Fruit fly (Drosophila melanogaster) whole organism, embryonic: ENCODE data around the gene CG46460.

Source experiments
- Blimp-1 ChIP-seq: fragments of 200-800 bp; sonication (Bioruptor generic); optimal IDR thresholded peaks from 3 replicates; lab custom pipeline; 2018; ENCODE audit warnings: missing biosample characterization, missing genetic modification characterization, mild to moderate bottlenecking, moderate library complexity, missing genetic modification reagents
- CG10267 ChIP-seq: fragments of 200-800 bp; sonication (Bioruptor generic); optimal IDR thresholded peaks from 2 replicates; lab custom pipeline; 2018; ENCODE audit warnings: missing biosample characterization, mild to moderate bottlenecking, missing genetic modification characterization, moderate library complexity
- CG10979 ChIP-seq: fragments of 200-800 bp; sonication (Bioruptor generic); optimal IDR thresholded peaks from 2 replicates; lab custom pipeline; 2018; ENCODE audit warnings: missing biosample characterization, mild to moderate bottlenecking, missing genetic modification characterization, moderate library complexity
- CG11695 ChIP-seq: fragments of 200-800 bp; sonication (Bioruptor generic); IDR thresholded peaks from 3 replicates; pipeline ENCODE4 v1.3.6; 2022; ENCODE audit warnings: missing biosample characterization, missing genetic modification characterization
- CG12299 ChIP-seq: fragments of 200-800 bp; sonication (Bioruptor generic); optimal IDR thresholded peaks from 2 replicates; lab custom pipeline; 2018; ENCODE audit warnings: missing biosample characterization, mild to moderate bottlenecking, missing genetic modification characterization
- CG14710 ChIP-seq: fragments of 200-800 bp; sonication (Bioruptor generic); optimal IDR thresholded peaks from 3 replicates; lab custom pipeline; 2019; ENCODE audit warnings: missing biosample characterization, mild to moderate bottlenecking, missing genetic modification characterization, moderate library complexity
- CG15269 ChIP-seq: fragments of 200-800 bp; sonication (Bioruptor generic); optimal IDR thresholded peaks from 2 replicates; lab custom pipeline; 2018; ENCODE audit warnings: missing biosample characterization, mild to moderate bottlenecking, missing genetic modification characterization, moderate library complexity
- CG15696 ChIP-seq: fragments of 200-800 bp; sonication (Bioruptor generic); optimal IDR thresholded peaks from 2 replicates; lab custom pipeline; 2019; ENCODE audit warnings: missing biosample characterization, mild to moderate bottlenecking, missing genetic modification characterization, moderate library complexity
- CG1603 ChIP-seq: fragments of 200-800 bp; sonication (Bioruptor generic); optimal IDR thresholded peaks from 2 replicates; lab custom pipeline; 2019; ENCODE audit warnings: missing biosample characterization, mild to moderate bottlenecking, missing genetic modification characterization, moderate library complexity
- CG17359 ChIP-seq: fragments of 200-800 bp; sonication (Bioruptor generic); optimal IDR thresholded peaks from 3 replicates; lab custom pipeline; 2018; ENCODE audit warnings: missing biosample characterization, mild to moderate bottlenecking, missing genetic modification characterization, moderate library complexity
- CG17829 ChIP-seq: fragments of 200-800 bp; optimal IDR thresholded peaks from 2 replicates; lab custom pipeline; 2019; ENCODE audit warnings: missing biosample characterization, mild to moderate bottlenecking, missing genetic modification characterization, moderate library complexity
- CG18599 ChIP-seq: fragments of 200-800 bp; sonication (Bioruptor generic); optimal IDR thresholded peaks from 3 replicates; lab custom pipeline; 2017; ENCODE audit warnings: missing biosample characterization, missing genetic modification characterization, mild to moderate bottlenecking, moderate library complexity, missing genetic modification reagents
- CG2712 ChIP-seq: fragments of 200-800 bp; optimal IDR thresholded peaks from 3 replicates; lab custom pipeline; 2019; ENCODE audit warnings: missing biosample characterization, mild to moderate bottlenecking, missing genetic modification characterization, moderate library complexity
- CG31441 ChIP-seq: fragments of 200-800 bp; sonication (Bioruptor generic); IDR thresholded peaks from 2 replicates; pipeline ENCODE4 v1.3.6; 2022; ENCODE audit warnings: missing biosample characterization, missing genetic modification characterization
- CG4404 ChIP-seq: fragments of 200-800 bp; sonication (Bioruptor generic); IDR thresholded peaks from 2 replicates; pipeline ENCODE4 v1.3.6; 2022; ENCODE audit warnings: missing biosample characterization, missing genetic modification characterization
- CG4424 ChIP-seq: fragments of 200-800 bp; sonication (Bioruptor generic); optimal IDR thresholded peaks from 3 replicates; lab custom pipeline; 2016; ENCODE audit warnings: missing biosample characterization, missing genetic modification characterization
- CG4730 ChIP-seq: fragments of 200-800 bp; sonication (Bioruptor generic); IDR thresholded peaks from 2 replicates; pipeline ENCODE4 v1.3.6; 2022; ENCODE audit warnings: missing biosample characterization, missing genetic modification characterization
- CG5245 ChIP-seq: fragments of 200-800 bp; sonication (Bioruptor generic); optimal IDR thresholded peaks from 3 replicates; lab custom pipeline; 2016; ENCODE audit warnings: missing biosample characterization, missing genetic modification characterization
- CG7839 ChIP-seq: fragments of 200-800 bp; sonication (Bioruptor generic); optimal IDR thresholded peaks from 3 replicates; lab custom pipeline; 2018; ENCODE audit warnings: missing biosample characterization, mild to moderate bottlenecking, missing genetic modification characterization, moderate library complexity
- Dfd ChIP-seq, 2 experiments: fragments of >200 bp; optimal IDR thresholded peaks; 2 replicates each; lab custom pipeline; 2017; ENCODE audit warnings: missing biosample characterization in 2 of 2, missing genetic modification characterization in 2 of 2
- Drgx ChIP-seq: fragments of 200-800 bp; sonication (Bioruptor generic); IDR thresholded peaks from 2 replicates; pipeline ENCODE4 v1.3.6; 2022; ENCODE audit warnings: missing biosample characterization, missing genetic modification characterization
- HmgZ ChIP-seq: fragments of 200-800 bp; sonication (Bioruptor generic); optimal IDR thresholded peaks from 2 replicates; lab custom pipeline; 2018; ENCODE audit warnings: missing biosample characterization, mild to moderate bottlenecking, missing genetic modification characterization
- Hmx ChIP-seq: fragments of 200-800 bp; sonication (Bioruptor generic); optimal IDR thresholded peaks from 2 replicates; lab custom pipeline; 2016; ENCODE audit warnings: missing biosample characterization, missing genetic modification characterization
- Mad ChIP-seq: fragments of 200-800 bp; sonication (Bioruptor generic); optimal IDR thresholded peaks from 2 replicates; lab custom pipeline; 2016; ENCODE audit warnings: missing biosample characterization, missing genetic modification characterization
- Mrtf ChIP-seq: fragments of 200-800 bp; sonication (Bioruptor generic); IDR thresholded peaks from 3 replicates; pipeline ENCODE4 v1.3.6; 2022; ENCODE audit warnings: missing biosample characterization, missing genetic modification characterization
- Ptx1 ChIP-seq: fragments of 200-800 bp; sonication (Bioruptor generic); IDR thresholded peaks from 2 replicates; pipeline ENCODE4 v1.3.6; 2022; ENCODE audit warnings: missing biosample characterization, missing genetic modification characterization
- Rx ChIP-seq: fragments of 200-800 bp; sonication (Bioruptor generic); IDR thresholded peaks from 2 replicates; pipeline ENCODE4 v1.3.6; 2022; ENCODE audit warnings: missing biosample characterization, missing genetic modification characterization
- Six4 ChIP-seq: fragments of 200-800 bp; sonication (Bioruptor generic); optimal IDR thresholded peaks from 2 replicates; lab custom pipeline; 2016; ENCODE audit warnings: missing biosample characterization, missing genetic modification characterization
- ara ChIP-seq: fragments of 200-800 bp; sonication (Bioruptor generic); IDR thresholded peaks from 2 replicates; pipeline ENCODE4 v1.3.6; 2022; ENCODE audit warnings: missing biosample characterization, missing genetic modification characterization
- ase ChIP-seq: fragments of 200-800 bp; sonication (Bioruptor generic); IDR thresholded peaks from 3 replicates; pipeline ENCODE4 v1.3.6; 2022; ENCODE audit warnings: missing biosample characterization, missing genetic modification characterization
- croc ChIP-seq: fragments of 200-800 bp; sonication (Bioruptor generic); conservative IDR thresholded peaks from 3 replicates; pipeline ENCODE4 v1.3.6; 2022; ENCODE audit warnings: missing biosample characterization, missing genetic modification characterization
- cwo ChIP-seq: fragments of 200-800 bp; sonication (Bioruptor generic); optimal IDR thresholded peaks from 3 replicates; lab custom pipeline; 2017; ENCODE audit warnings: missing biosample characterization, missing genetic modification characterization, mild to moderate bottlenecking, moderate library complexity, missing genetic modification reagents
- dmrt99B ChIP-seq: fragments of 200-800 bp; sonication (Bioruptor generic); optimal IDR thresholded peaks from 2 replicates; lab custom pipeline; 2018; ENCODE audit warnings: missing biosample characterization, mild to moderate bottlenecking, missing genetic modification characterization, moderate library complexity
- dysf ChIP-seq: fragments of 200-800 bp; sonication (Bioruptor generic); IDR thresholded peaks from 3 replicates; pipeline ENCODE4 v1.3.6; 2022; ENCODE audit warnings: missing biosample characterization, missing genetic modification characterization
- fd96Cb ChIP-seq: fragments of 200-800 bp; sonication (Bioruptor generic); optimal IDR thresholded peaks from 2 replicates; lab custom pipeline; 2018; ENCODE audit warnings: missing biosample characterization, mild to moderate bottlenecking, missing genetic modification characterization, moderate library complexity
- gfzf ChIP-seq: fragments of 200-800 bp; sonication (Bioruptor generic); optimal IDR thresholded peaks from 2 replicates; lab custom pipeline; 2016; ENCODE audit warnings: missing biosample characterization, mild to moderate bottlenecking, missing genetic modification characterization, moderate library complexity
- hkb ChIP-seq, 2 experiments: fragments of 200-800 bp in 1 of 2; fragments of >200 bp in 1 of 2; sonication (Bioruptor generic) in 1 of 2; IDR thresholded peaks in 1 of 2; optimal IDR thresholded peaks in 1 of 2; 2 replicates each; pipeline versions ENCODE4 v1.3.6 to Lab custom; 2017 to 2022; ENCODE audit warnings: missing biosample characterization in 1 of 2, missing genetic modification characterization in 1 of 2
- phol ChIP-seq: fragments of 200-800 bp; sonication (Bioruptor generic); optimal IDR thresholded peaks from 3 replicates; lab custom pipeline; 2018; ENCODE audit warnings: missing biosample characterization, mild to moderate bottlenecking, missing genetic modification characterization, moderate library complexity
- prd ChIP-seq, 3 experiments: fragments of >200 bp in 2 of 3; fragments of 200-800 bp in 1 of 3; sonication (Bioruptor generic) in 1 of 3; optimal IDR thresholded peaks in 2 of 3; IDR thresholded peaks in 1 of 3; 2 replicates in 2 of 3; 3 replicates in 1 of 3; pipeline versions ENCODE4 v1.3.6 to Lab custom; 2017 to 2022; ENCODE audit warnings: missing biosample characterization in 1 of 3, missing genetic modification characterization in 1 of 3
- pzg ChIP-seq: fragments of 200-800 bp; sonication (Bioruptor generic); optimal IDR thresholded peaks from 3 replicates; lab custom pipeline; 2018; ENCODE audit warnings: missing biosample characterization, mild to moderate bottlenecking, missing genetic modification characterization, moderate library complexity
- sens ChIP-seq: fragments of 200-800 bp; sonication (Bioruptor generic); peaks from one replicate; lab custom pipeline; 2016; ENCODE audit warnings: missing biosample characterization, missing genetic modification characterization
- sob ChIP-seq: fragments of 200-800 bp; sonication (Bioruptor generic); IDR thresholded peaks from 2 replicates; pipeline ENCODE4 v1.3.6; 2022; ENCODE audit warnings: missing biosample characterization, missing genetic modification characterization
- stc ChIP-seq: fragments of 200-800 bp; sonication (Bioruptor generic); IDR thresholded peaks from 2 replicates; pipeline ENCODE4 v1.3.6; 2022; ENCODE audit warnings: missing biosample characterization, missing genetic modification characterization
- tap ChIP-seq: fragments of 200-800 bp; optimal IDR thresholded peaks from 3 replicates; lab custom pipeline; 2019; ENCODE audit warnings: missing biosample characterization, mild to moderate bottlenecking, missing genetic modification characterization, moderate library complexity
- tgo ChIP-seq: fragments of 200-800 bp; sonication (Bioruptor generic); IDR thresholded peaks from 3 replicates; pipeline ENCODE4 v1.3.6; 2022; ENCODE audit warnings: missing biosample characterization, missing genetic modification characterization
- trem ChIP-seq: fragments of 200-800 bp; optimal IDR thresholded peaks from 3 replicates; lab custom pipeline; 2019; ENCODE audit warnings: missing biosample characterization, mild to moderate bottlenecking, missing genetic modification characterization, moderate library complexity
- vvl ChIP-seq: fragments of 200-800 bp; sonication (Bioruptor generic); IDR thresholded peaks from 2 replicates; pipeline ENCODE4 v1.3.6; 2022; ENCODE audit warnings: missing biosample characterization, missing genetic modification characterization
- zen ChIP-seq: fragments of 200-800 bp; sonication (Bioruptor generic); optimal IDR thresholded peaks from 3 replicates; lab custom pipeline; 2018; ENCODE audit warnings: missing biosample characterization, mild to moderate bottlenecking, missing genetic modification characterization, moderate library complexity
- zfh1 ChIP-seq: fragments of 200-800 bp; sonication (Bioruptor generic); IDR thresholded peaks from 3 replicates; pipeline ENCODE4 v1.3.6; 2022; ENCODE audit warnings: missing biosample characterization, missing genetic modification characterization

Gene CG46460

DNA sequence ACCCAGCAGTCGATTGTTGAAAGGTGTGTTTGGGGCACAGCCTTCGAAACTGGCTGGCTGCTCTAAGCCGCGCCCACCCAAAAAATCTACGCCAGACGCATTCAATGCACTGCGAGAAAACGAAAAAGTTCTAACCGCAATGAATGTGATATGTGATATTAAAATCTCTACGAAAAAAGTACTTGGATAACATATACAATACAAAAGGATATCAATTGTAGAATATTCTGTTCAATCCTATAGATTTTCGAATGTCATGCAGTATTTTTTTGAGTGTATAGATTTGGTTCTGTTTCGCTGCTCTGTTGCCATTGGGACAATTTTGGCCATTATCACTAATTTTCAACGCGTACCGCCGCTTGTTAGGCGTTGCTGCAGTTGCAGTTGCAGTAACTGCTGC is 17.4 kb downstream of the CG46460 start:
- 0 out of 2 replicates have a peak, but pooled peaks have one; percentile 35 for TF ChIP-seq Rx
- 0 out of 2 replicates have a peak, but pooled peaks have one; percentile 18 for TF ChIP-seq CG4404 (GFP tag; lab: Robert Waterston, UW)
- TF ChIP-seq phol = peak; percentile 42
- TF ChIP-seq Dfd (GFP tag; optimal IDR thresholded peaks at IDR 0.05; lab: Kevin White, UChicago) = no peak
- no peak for TF ChIP-seq HmgZ (tag; lab: Kevin White, UChicago)
- TF ChIP-seq ara = peak; percentile 58
- peak; percentile 48 for TF ChIP-seq dmrt99B (tag; lab: Kevin White, UChicago)
- peak; percentile 58 for TF ChIP-seq Blimp-1 (GFP tag; lab: Kevin White, UChicago)
- no peak for TF ChIP-seq prd (optimal IDR thresholded peaks at IDR 0.05; lab: Kevin White, UChicago)
- TF ChIP-seq prd (GFP tag; IDR thresholded peaks at IDR 0.05; lab: Robert Waterston, UW) = peak; percentile 68; the same call in 2 of the 3 replicates
- TF ChIP-seq CG1603 (tag; lab: Kevin White, UChicago) = no peak
- peak; percentile 23 for TF ChIP-seq CG14710 (tag; lab: Kevin White, UChicago)
- peak; percentile 15 for TF ChIP-seq CG10267
- peak; percentile 20 for TF ChIP-seq CG15696 (tag; lab: Kevin White, UChicago)
- TF ChIP-seq CG18599 = no peak
- peak; percentile 40 for TF ChIP-seq fd96Cb (tag; lab: Kevin White, UChicago)
- TF ChIP-seq tap (tag; lab: Kevin White, UChicago) = peak; percentile 35
- peak; percentile 52 for TF ChIP-seq CG10979
- 0 out of 2 replicates have a peak, but pooled peaks have one; percentile 18 for TF ChIP-seq CG4730 (GFP tag; lab: Robert Waterston, UW)
- peak; percentile 60 for TF ChIP-seq zen (tag; lab: Kevin White, UChicago)
- TF ChIP-seq Drgx (GFP tag; lab: Robert Waterston, UW) = peak; percentile 74
- TF ChIP-seq hkb (optimal IDR thresholded peaks at IDR 0.05; lab: Kevin White, UChicago) = no peak
- TF ChIP-seq hkb (GFP tag; IDR thresholded peaks at IDR 0.05; lab: Robert Waterston, UW) = 0 out of 2 replicates have a peak, but pooled peaks have one; percentile 11
- peak; percentile 82 for TF ChIP-seq sens (GFP tag; lab: Kevin White, UChicago)
- 0 out of 3 replicates have a peak, but pooled peaks have one; percentile 26 for TF ChIP-seq tgo
- 0 out of 3 replicates have a peak, but pooled peaks have one; percentile 36 for TF ChIP-seq croc (GFP tag; lab: Robert Waterston, UW)
- TF ChIP-seq cwo (GFP tag; lab: Kevin White, UChicago) = no peak
- peak; percentile 62 for TF ChIP-seq CG2712
- peak; percentile 4 for TF ChIP-seq CG5245
- TF ChIP-seq stc (GFP tag; lab: Robert Waterston, UW) = 0 out of 2 replicates have a peak, but pooled peaks have one; percentile 23
- TF ChIP-seq vvl = peak; percentile 47
- peak; percentile 12; the same call in 1 of the 2 replicates for TF ChIP-seq sob (GFP tag; lab: Robert Waterston, UW)
- TF ChIP-seq CG17829 = peak; percentile 44
- TF ChIP-seq CG7839 (tag; lab: Kevin White, UChicago) = no peak
- peak; percentile 49; the same call in 1 of the 3 replicates for TF ChIP-seq ase (GFP tag; lab: Robert Waterston, UW)
- TF ChIP-seq CG4424 = peak; percentile 5
- peak; percentile 11 for TF ChIP-seq Six4
- peak; percentile 47 for TF ChIP-seq CG31441 (GFP tag; lab: Robert Waterston, UW)
- 0 out of 3 replicates have a peak, but pooled peaks have one; percentile 26 for TF ChIP-seq dysf (GFP tag; lab: Robert Waterston, UW)
- peak; percentile 34 for TF ChIP-seq CG17359 (tag; lab: Kevin White, UChicago)
- TF ChIP-seq trem (tag; lab: Kevin White, UChicago) = peak; percentile 16
- no peak for TF ChIP-seq gfzf
- no peak for TF ChIP-seq Hmx (GFP tag; lab: Kevin White, UChicago)
- TF ChIP-seq pzg (GFP tag; lab: Kevin White, UChicago) = no peak
- TF ChIP-seq zfh1 (GFP tag; lab: Robert Waterston, UW) = peak; percentile 64
- TF ChIP-seq CG15269 (tag; lab: Kevin White, UChicago) = no peak
- TF ChIP-seq CG11695 = 0 out of 3 replicates have a peak, but pooled peaks have one; percentile 7
- no peak for TF ChIP-seq Mrtf (GFP tag; lab: Robert Waterston, UW)
- peak; percentile 23; the same call in 1 of the 2 replicates for TF ChIP-seq Ptx1 (GFP tag; lab: Robert Waterston, UW)
- TF ChIP-seq Mad (GFP tag; lab: Kevin White, UChicago) = no peak
- no peak for TF ChIP-seq CG12299
